Worm (Caenorhabditis elegans) whole organism, L4/young adult: Measurements from ENCODE around the gene alh-7.

Source experiments
- W03F9.2 ChIP-seq: fragments of 150-350 bp; optimal IDR thresholded peaks from 2 replicates; lab custom pipeline; 2014; ENCODE audit warnings: missing biosample characterization, missing genetic modification characterization
- dao-5 ChIP-seq: sonication (generic microtip); optimal IDR thresholded peaks from 2 replicates; lab custom pipeline; 2016; ENCODE audit warnings: missing genotype, missing genetic modification characterization, moderate library complexity, missing compliant biosample characterization
- him-1 ChIP-seq: sonication (generic microtip); optimal IDR thresholded peaks from 2 replicates; lab custom pipeline; 2016; ENCODE audit warnings: missing genotype, missing genetic modification reagents, missing genetic modification characterization, missing compliant biosample characterization

ce11 chrII:13494175-13494650, 2.6 kb upstream of the alh-7 start, which contains the start of gene ndua-7:
- TF ChIP-seq him-1 (tag; lab: Kevin White, UChicago): no peak
- no peak for TF ChIP-seq W03F9.2
- TF ChIP-seq dao-5 (tag; lab: Kevin White, UChicago): no peak
